Worm (Caenorhabditis elegans) whole organism, late embryonic: ENCODE results near the gene nhr-201.

Experiments
- F13H6.1 ChIP-seq: sonication (generic microtip); optimal IDR thresholded peaks from 2 replicates; lab custom pipeline; 2016; ENCODE audit warnings: missing genetic modification characterization, missing compliant biosample characterization
- K09A11.1 ChIP-seq: sonication (generic microtip); optimal IDR thresholded peaks from 2 replicates; lab custom pipeline; 2017; ENCODE audit warnings: antibody characterized with exemption, mild to moderate bottlenecking, missing genetic modification characterization, missing compliant biosample characterization; ENCODE audit not compliant: insufficient read depth
- T23F11.4 ChIP-seq: fragments of 200-800 bp; sonication (Bioruptor generic); optimal IDR thresholded peaks from 2 replicates; lab custom pipeline; 2018; ENCODE audit warnings: mild to moderate bottlenecking, missing genetic modification characterization, missing compliant biosample characterization
- ahr-1 ChIP-seq: sonication (generic microtip); optimal IDR thresholded peaks from 2 replicates; lab custom pipeline; 2016; ENCODE audit warnings: missing genetic modification characterization, missing compliant biosample characterization
- ceh-14 ChIP-seq: sonication (generic microtip); optimal IDR thresholded peaks from 2 replicates; lab custom pipeline; 2016; ENCODE audit warnings: missing genotype, missing genetic modification characterization, missing compliant biosample characterization
- ceh-18 ChIP-seq: sonication (generic microtip); optimal IDR thresholded peaks from 2 replicates; lab custom pipeline; 2016; ENCODE audit warnings: missing genetic modification characterization, missing compliant biosample characterization
- ceh-19 ChIP-seq: fragments of 200-800 bp; sonication (Bioruptor generic); optimal IDR thresholded peaks from 2 replicates; lab custom pipeline; 2018; ENCODE audit warnings: mild to moderate bottlenecking, missing genetic modification characterization, missing compliant biosample characterization
- ceh-24 ChIP-seq: sonication (generic microtip); optimal IDR thresholded peaks from 2 replicates; lab custom pipeline; 2016; ENCODE audit warnings: mild to moderate bottlenecking, missing genetic modification characterization, missing compliant biosample characterization
- dmd-4 ChIP-seq: sonication (generic microtip); optimal IDR thresholded peaks from 2 replicates; lab custom pipeline; 2016; ENCODE audit warnings: borderline replicate concordance, missing genetic modification characterization, missing compliant biosample characterization
- dve-1 ChIP-seq: sonication (generic microtip); optimal IDR thresholded peaks from 2 replicates; lab custom pipeline; 2017; ENCODE audit warnings: antibody characterized with exemption, mild to moderate bottlenecking, missing genetic modification characterization, missing compliant biosample characterization
- elt-2 ChIP-seq: sonication (generic microtip); optimal IDR thresholded peaks from 2 replicates; lab custom pipeline; 2016; ENCODE audit warnings: missing genetic modification reagents, missing genetic modification characterization, missing compliant biosample characterization
- elt-4 ChIP-seq: sonication (generic microtip); optimal IDR thresholded peaks from 2 replicates; lab custom pipeline; 2016; ENCODE audit warnings: missing genetic modification characterization, missing compliant biosample characterization
- fkh-10 ChIP-seq: fragments of 150-350 bp; optimal IDR thresholded peaks from 2 replicates; lab custom pipeline; 2014; ENCODE audit warnings: missing biosample characterization, missing genetic modification reagents, missing genetic modification characterization
- hlh-13 ChIP-seq: fragments of 200-800 bp; sonication (Bioruptor generic); optimal IDR thresholded peaks from 2 replicates; lab custom pipeline; 2018; ENCODE audit warnings: mild to moderate bottlenecking, missing genetic modification characterization, missing compliant biosample characterization
- hlh-15 ChIP-seq: sonication (generic microtip); optimal IDR thresholded peaks from 2 replicates; lab custom pipeline; 2016; ENCODE audit warnings: missing genetic modification characterization, missing compliant biosample characterization
- hlh-6 ChIP-seq: sonication (generic microtip); optimal IDR thresholded peaks from 2 replicates; lab custom pipeline; 2016; ENCODE audit warnings: missing genotype, missing genetic modification characterization, missing compliant biosample characterization
- hlh-8 ChIP-seq: sonication (generic microtip); optimal IDR thresholded peaks from 2 replicates; lab custom pipeline; 2016; ENCODE audit warnings: missing genotype, missing genetic modification characterization, missing compliant biosample characterization
- lim-6 ChIP-seq: sonication (generic microtip); optimal IDR thresholded peaks from 2 replicates; lab custom pipeline; 2016; ENCODE audit warnings: missing genetic modification characterization, missing compliant biosample characterization
- lin-11 ChIP-seq: fragments of 200-800 bp; sonication (Bioruptor generic); optimal IDR thresholded peaks from 2 replicates; lab custom pipeline; 2018; ENCODE audit warnings: mild to moderate bottlenecking, missing genetic modification characterization, missing compliant biosample characterization
- nhr-11 ChIP-seq: fragments of 150-350 bp; optimal IDR thresholded peaks from 2 replicates; lab custom pipeline; 2014; ENCODE audit warnings: missing biosample characterization, missing genetic modification characterization
- nhr-232 ChIP-seq: sonication (generic microtip); optimal IDR thresholded peaks from 2 replicates; lab custom pipeline; 2016; ENCODE audit warnings: missing genetic modification characterization, missing compliant biosample characterization
- pha-4 ChIP-seq: fragments of 150-350 bp; optimal IDR thresholded peaks from 2 replicates; lab custom pipeline; 2018; ENCODE audit warnings: missing biosample characterization, missing genetic modification reagents, missing genetic modification characterization
- pqm-1 ChIP-seq: sonication (generic microtip); optimal IDR thresholded peaks from 2 replicates; lab custom pipeline; 2016; ENCODE audit warnings: missing genetic modification characterization, missing compliant biosample characterization
- ref-2 ChIP-seq: sonication (generic microtip); optimal IDR thresholded peaks from 2 replicates; lab custom pipeline; 2016; ENCODE audit warnings: missing genetic modification characterization, missing compliant biosample characterization
- rnt-1 ChIP-seq: sonication (generic microtip); optimal IDR thresholded peaks from 2 replicates; lab custom pipeline; 2016; ENCODE audit warnings: missing genetic modification characterization, missing compliant biosample characterization
- sdc-2 ChIP-seq: sonication (generic microtip); optimal IDR thresholded peaks from 2 replicates; lab custom pipeline; 2016; ENCODE audit warnings: missing genotype, missing genetic modification characterization, missing compliant biosample characterization
- sox-4 ChIP-seq: sonication (generic microtip); optimal IDR thresholded peaks from 2 replicates; lab custom pipeline; 2017; ENCODE audit warnings: mild to moderate bottlenecking, missing genetic modification characterization, inconsistent platforms, missing compliant biosample characterization
- syd-9 ChIP-seq: sonication (generic microtip); optimal IDR thresholded peaks from 2 replicates; lab custom pipeline; 2016; ENCODE audit warnings: mild to moderate bottlenecking, missing genetic modification characterization, moderate library complexity, missing compliant biosample characterization
- tbx-2 ChIP-seq: sonication (generic microtip); optimal IDR thresholded peaks from 2 replicates; lab custom pipeline; 2016; ENCODE audit warnings: missing genetic modification characterization, missing compliant biosample characterization
- tbx-7 ChIP-seq: sonication (generic microtip); optimal IDR thresholded peaks from 2 replicates; lab custom pipeline; 2016; ENCODE audit warnings: missing genotype, missing genetic modification characterization, missing compliant biosample characterization
- unc-3 ChIP-seq, 2 experiments: fragments of 200-800 bp in 1 of 2; sonication (Bioruptor generic) in 1 of 2; sonication (generic microtip) in 1 of 2; conservative IDR thresholded peaks in 1 of 2; optimal IDR thresholded peaks in 1 of 2; 2 replicates each; pipeline versions ENCODE4 v1.3.6 to Lab custom; 2016 to 2022; ENCODE audit warnings: missing compliant biosample characterization in 2 of 2, missing genetic modification characterization in 2 of 2, missing genetic modification reagents in 1 of 2
- unc-42 ChIP-seq: sonication (generic microtip); optimal IDR thresholded peaks from 2 replicates; lab custom pipeline; 2016; ENCODE audit warnings: missing genotype, missing genetic modification characterization, missing compliant biosample characterization
- unc-55 ChIP-seq: sonication (generic microtip); optimal IDR thresholded peaks from 2 replicates; lab custom pipeline; 2017; ENCODE audit warnings: missing biosample characterization, missing genetic modification reagents, missing genetic modification characterization

nhr-201 gene

DNA sequence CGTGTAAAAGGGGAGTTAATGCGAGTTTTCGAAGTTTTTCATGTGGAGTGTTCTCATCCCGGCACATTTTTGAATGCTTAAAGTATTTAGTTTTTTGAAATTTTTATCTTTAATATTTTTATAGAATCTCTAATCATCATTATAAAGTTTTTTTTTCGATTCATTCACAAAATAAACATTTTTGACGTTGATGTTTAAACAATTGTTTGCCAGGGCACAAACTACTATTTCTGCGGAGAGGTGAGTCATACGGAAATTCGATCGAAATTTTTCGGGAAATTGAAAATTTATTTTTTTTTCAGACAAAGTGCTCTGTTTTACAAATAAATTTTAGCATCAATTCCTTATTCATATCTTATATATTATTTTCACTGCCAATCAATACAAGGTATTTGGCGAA is 11.1 kb upstream of the nhr-201 start, which contains the start of gene nhr-98:
nhr-98 (plus strand) TSS at position 301 of the 400 bp plus-strand sequence.
- TF ChIP-seq ahr-1 (no peak), nhr-232 (no peak), syd-9 (no peak), unc-42 (no peak), dve-1 (tag; lab: Kevin White, UChicago) (no peak), sdc-2 (tag; lab: Kevin White, UChicago) (no peak), K09A11.1 (tag; lab: Kevin White, UChicago) (no peak), T23F11.4 (GFP tag; lab: Kevin White, UChicago) (no peak), nhr-11 (tag; lab: Kevin White, UChicago) (no peak), ceh-19 (GFP tag; lab: Kevin White, UChicago) (no peak), ceh-14 (tag; lab: Kevin White, UChicago) (no peak), lin-11 (tag; lab: Kevin White, UChicago) (no peak), dmd-4 (tag; lab: Kevin White, UChicago) (no peak), fkh-10 (no peak), unc-55 (GFP tag; lab: Kevin White, UChicago) (no peak), hlh-13 (GFP tag; lab: Kevin White, UChicago) (no peak), hlh-6 (tag; lab: Kevin White, UChicago) (no peak), elt-2 (no peak), elt-4 (tag; lab: Kevin White, UChicago) (no peak), ceh-18 (tag; lab: Kevin White, UChicago) (no peak)
- TF ChIP-seq, all 69 proteins: peak for 0

DNA sequence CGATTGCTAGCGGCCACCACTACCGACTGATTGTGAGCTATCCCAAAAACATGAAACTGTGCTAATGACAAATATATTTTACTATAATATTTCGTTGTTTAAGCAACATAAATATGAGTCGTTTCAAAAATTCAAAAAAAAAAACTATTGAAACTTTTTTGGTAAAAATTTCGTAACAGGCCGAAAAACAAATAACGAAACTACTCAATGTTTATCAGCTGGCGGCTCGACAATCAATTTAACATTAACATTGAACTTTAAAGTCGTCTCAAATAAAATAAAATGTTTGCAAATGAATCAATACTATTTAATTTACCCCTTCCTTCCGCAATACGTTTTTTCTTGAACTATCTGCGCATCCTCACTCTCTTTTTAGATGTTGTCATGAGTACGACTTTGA is 6.8 kb upstream of the nhr-201 start:
- TF ChIP-seq ceh-24 (tag; lab: Kevin White, UChicago): no peak
- no peak for TF ChIP-seq sox-4
- no peak for TF ChIP-seq ref-2 (tag; lab: Kevin White, UChicago)
- TF ChIP-seq, all 69 proteins: peak for 0

DNA sequence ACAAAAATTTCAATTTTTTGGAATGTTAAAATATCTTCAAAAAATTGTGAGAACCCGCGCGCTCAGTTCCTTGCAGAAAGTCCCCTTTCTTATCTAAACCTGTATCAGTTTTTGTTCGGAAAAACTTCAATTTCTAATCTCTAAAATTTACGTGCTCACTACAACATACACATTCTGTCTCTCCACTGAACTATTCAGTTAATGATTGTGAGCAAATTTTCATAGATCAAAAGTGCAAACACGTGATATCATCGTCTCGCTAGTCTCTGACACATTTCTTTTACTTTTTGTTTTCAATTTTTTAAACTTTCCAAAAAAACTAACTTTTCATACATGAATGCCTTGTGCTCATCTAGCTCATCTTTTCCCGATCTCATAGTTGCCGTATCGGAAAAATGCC is 5.2 kb upstream of the nhr-201 start, which contains the start of gene nhr-203:
nhr-203 (plus strand) TSS at position 332 of the 400 bp plus-strand sequence.
- TF ChIP-seq hlh-8 (tag; lab: Kevin White, UChicago) (no peak), hlh-13 (GFP tag; lab: Kevin White, UChicago) (no peak), elt-2 (peak; percentile 26)

DNA sequence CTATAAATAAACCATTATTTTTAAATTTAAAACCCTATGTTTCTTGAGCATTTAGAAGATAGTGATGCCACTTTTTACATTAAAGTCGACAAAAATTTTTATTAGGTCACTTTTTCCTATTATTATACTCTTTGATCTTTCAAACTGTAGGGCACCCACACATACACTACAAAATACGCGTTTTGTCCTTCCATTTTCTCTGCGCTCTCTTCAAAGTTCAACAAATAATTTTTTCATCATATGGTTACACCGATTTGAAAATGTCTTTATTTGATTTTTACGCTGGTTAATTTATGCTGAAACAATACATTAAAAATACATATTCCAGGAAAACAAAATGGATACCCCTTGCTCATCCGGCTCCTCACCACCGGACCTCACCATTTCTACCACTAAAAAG is 2.4 kb upstream of the nhr-201 start, which contains the start of gene nhr-202:
nhr-202 (plus strand) TSS at position 326 of the 400 bp plus-strand sequence.
- TF ChIP-seq dmd-4 (tag; lab: Kevin White, UChicago) (no peak), F13H6.1 (tag; lab: Kevin White, UChicago) (no peak), unc-42 (no peak), rnt-1 (tag; lab: Kevin White, UChicago) (no peak), pqm-1 (tag; lab: Kevin White, UChicago) (no peak), tbx-7 (tag; lab: Kevin White, UChicago) (no peak), pha-4 (tag; lab: Kevin White, UChicago) (no peak), hlh-15 (tag; lab: Kevin White, UChicago) (no peak), ceh-18 (tag; lab: Kevin White, UChicago) (no peak), unc-3 (GFP tag; conservative IDR thresholded peaks at IDR 0.05; lab: Robert Waterston, UW) (no peak), unc-3 (tag; optimal IDR thresholded peaks at IDR 0.05; lab: Kevin White, UChicago) (no peak), lim-6 (tag; lab: Kevin White, UChicago) (no peak), tbx-2 (no peak), ceh-24 (tag; lab: Kevin White, UChicago) (no peak)
- TF ChIP-seq, all 69 proteins: peak for 0

DNA sequence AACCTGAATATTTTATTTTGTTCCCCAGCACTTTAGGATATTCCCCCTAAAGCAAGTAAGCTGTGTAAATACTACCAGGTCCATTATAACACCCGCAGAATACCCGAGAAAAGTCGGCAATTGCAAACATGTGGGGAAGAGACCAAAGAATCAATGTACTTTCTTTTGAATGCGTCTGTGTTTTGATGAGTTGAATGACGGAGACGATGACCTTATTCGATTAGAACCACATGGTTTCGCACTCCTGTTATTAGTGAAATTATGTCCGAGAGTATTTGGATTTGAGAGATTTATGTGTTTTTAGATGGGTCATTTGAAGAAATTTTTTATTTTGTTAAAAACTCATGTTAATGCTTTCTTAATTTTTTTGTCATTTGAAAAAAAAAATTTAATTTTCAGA is 727 bp downstream of the nhr-201 start:
- no peak for TF ChIP-seq ceh-14 (tag; lab: Kevin White, UChicago)
- TF ChIP-seq, all 69 proteins: peak for 0
